Fruit fly (Drosophila melanogaster): ENCODE measurements around the gene CG12560.

DNA sequence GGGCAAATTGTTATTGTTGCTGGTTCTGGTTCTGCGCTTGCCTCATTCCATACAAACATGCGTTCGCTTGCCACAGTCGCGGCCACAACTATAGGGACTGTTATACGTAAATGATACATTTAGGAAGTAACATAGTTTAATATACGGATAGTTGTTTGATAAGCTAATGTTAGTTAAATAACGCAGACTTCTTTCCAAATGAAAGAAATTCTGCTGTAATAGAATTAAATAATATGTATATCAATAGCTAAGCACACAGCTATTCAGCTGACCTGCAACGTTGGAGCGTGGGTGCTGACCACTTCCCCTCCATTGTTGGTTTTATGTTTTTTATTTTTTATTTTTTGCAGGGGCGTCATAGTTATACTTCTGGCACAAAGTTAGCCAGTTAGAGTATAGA lies 25.5 kb upstream of the CG12560 start:
- TF ChIP-seq CTCF (optimal IDR thresholded peaks at IDR 0.05) = no peak
- TF ChIP-seq CG8478 (optimal IDR thresholded peaks at IDR 0.05) = no peak

Measured in S2 (cell line).